Fruit fly (Drosophila melanogaster) whole organism, embryonic: ENCODE data around the gene CG14401.

Experiments used
- Antp ChIP-seq: fragments of 200-800 bp; sonication (Bioruptor generic); optimal IDR thresholded peaks from 3 replicates; lab custom pipeline; 2016; ENCODE audit warnings: missing biosample characterization, missing genetic modification characterization
- BtbVII ChIP-seq: fragments of 200-800 bp; sonication (Bioruptor generic); optimal IDR thresholded peaks from 3 replicates; lab custom pipeline; 2017; ENCODE audit warnings: missing biosample characterization, mild to moderate bottlenecking, missing genetic modification characterization
- CG11398 ChIP-seq: fragments of 200-800 bp; sonication (Bioruptor generic); optimal IDR thresholded peaks from 2 replicates; lab custom pipeline; 2016; ENCODE audit warnings: missing biosample characterization, missing genetic modification characterization
- CG11723 ChIP-seq: fragments of 200-800 bp; sonication (Bioruptor generic); optimal IDR thresholded peaks from 2 replicates; lab custom pipeline; 2017; ENCODE audit warnings: missing biosample characterization, mild to moderate bottlenecking, missing genetic modification characterization
- CG12071 ChIP-seq: fragments of 200-800 bp; sonication (Bioruptor generic); optimal IDR thresholded peaks from 3 replicates; lab custom pipeline; 2018; ENCODE audit warnings: missing biosample characterization, mild to moderate bottlenecking, missing genetic modification characterization
- CG12155 ChIP-seq: fragments of 200-800 bp; sonication (Bioruptor generic); optimal IDR thresholded peaks from 3 replicates; lab custom pipeline; 2016; ENCODE audit warnings: missing biosample characterization, missing genetic modification characterization
- CG12391 ChIP-seq: fragments of 200-800 bp; sonication (Bioruptor generic); optimal IDR thresholded peaks from 3 replicates; lab custom pipeline; 2018; ENCODE audit warnings: missing biosample characterization, mild to moderate bottlenecking, missing genetic modification characterization, moderate library complexity
- CG13287 ChIP-seq: fragments of 200-800 bp; sonication (Bioruptor generic); IDR thresholded peaks from 2 replicates; pipeline ENCODE4 v1.3.6; 2022; ENCODE audit warnings: missing biosample characterization, missing genetic modification characterization; ENCODE audit not compliant: partially characterized antibody
- CG13424 ChIP-seq: fragments of 200-800 bp; sonication (Bioruptor generic); optimal IDR thresholded peaks from 2 replicates; lab custom pipeline; 2019; ENCODE audit warnings: missing biosample characterization, mild to moderate bottlenecking, missing genetic modification characterization, moderate library complexity
- CG14710 ChIP-seq: fragments of 200-800 bp; sonication (Bioruptor generic); optimal IDR thresholded peaks from 3 replicates; lab custom pipeline; 2019; ENCODE audit warnings: missing biosample characterization, mild to moderate bottlenecking, missing genetic modification characterization, moderate library complexity
- CG14965 ChIP-seq: fragments of 200-800 bp; sonication (Bioruptor generic); optimal IDR thresholded peaks from 2 replicates; lab custom pipeline; 2016; ENCODE audit warnings: missing biosample characterization, missing genetic modification characterization, borderline replicate concordance
- CG15269 ChIP-seq: fragments of 200-800 bp; sonication (Bioruptor generic); optimal IDR thresholded peaks from 2 replicates; lab custom pipeline; 2018; ENCODE audit warnings: missing biosample characterization, mild to moderate bottlenecking, missing genetic modification characterization, moderate library complexity
- CG16863 ChIP-seq: fragments of 200-800 bp; sonication (Bioruptor generic); optimal IDR thresholded peaks from 3 replicates; lab custom pipeline; 2016; ENCODE audit warnings: missing biosample characterization, missing genetic modification characterization
- CG1792 ChIP-seq: fragments of 200-800 bp; sonication (Bioruptor generic); optimal IDR thresholded peaks from 2 replicates; lab custom pipeline; 2016; ENCODE audit warnings: missing biosample characterization, missing genetic modification characterization
- CG18011 ChIP-seq: fragments of 200-800 bp; sonication (Bioruptor generic); optimal IDR thresholded peaks from 2 replicates; lab custom pipeline; 2017; ENCODE audit warnings: missing biosample characterization, missing genetic modification characterization, mild to moderate bottlenecking, moderate library complexity, missing genotype
- CG2120 ChIP-seq: fragments of 200-800 bp; sonication (Bioruptor generic); optimal IDR thresholded peaks from 3 replicates; lab custom pipeline; 2016; ENCODE audit warnings: missing biosample characterization, missing genetic modification characterization
- CG2875 ChIP-seq: fragments of 200-800 bp; sonication (Bioruptor generic); optimal IDR thresholded peaks from 2 replicates; lab custom pipeline; 2017; ENCODE audit warnings: missing biosample characterization, mild to moderate bottlenecking, missing genetic modification characterization, missing genetic modification reagents
- CG30403 ChIP-seq: fragments of 200-800 bp; sonication (Bioruptor generic); optimal IDR thresholded peaks from 3 replicates; lab custom pipeline; 2016; ENCODE audit warnings: missing biosample characterization, missing genetic modification characterization
- CG3065 ChIP-seq: fragments of 200-800 bp; sonication (Bioruptor generic); optimal IDR thresholded peaks from 2 replicates; lab custom pipeline; 2016; ENCODE audit warnings: missing biosample characterization, missing genetic modification characterization
- CG3281 ChIP-seq: fragments of 200-800 bp; sonication (Bioruptor generic); optimal IDR thresholded peaks from 3 replicates; lab custom pipeline; 2017; ENCODE audit warnings: missing biosample characterization, mild to moderate bottlenecking, missing genetic modification characterization
- CG33213 ChIP-seq: fragments of 200-800 bp; sonication (Bioruptor generic); optimal IDR thresholded peaks from 3 replicates; lab custom pipeline; 2016; ENCODE audit warnings: missing biosample characterization, missing genetic modification characterization
- CG3838 ChIP-seq: fragments of 200-800 bp; sonication (Bioruptor generic); optimal IDR thresholded peaks from 3 replicates; lab custom pipeline; 2016; ENCODE audit warnings: missing biosample characterization, missing genetic modification characterization
- CG4707 ChIP-seq: fragments of 200-800 bp; sonication (Bioruptor generic); optimal IDR thresholded peaks from 2 replicates; lab custom pipeline; 2018; ENCODE audit warnings: missing biosample characterization, mild to moderate bottlenecking, missing genetic modification characterization, moderate library complexity
- CG8924 ChIP-seq: fragments of 200-800 bp; optimal IDR thresholded peaks from 3 replicates; lab custom pipeline; 2019; ENCODE audit warnings: missing biosample characterization, mild to moderate bottlenecking, missing genetic modification characterization, moderate library complexity
- CG9609 ChIP-seq: fragments of 200-800 bp; sonication (Bioruptor generic); optimal IDR thresholded peaks from 3 replicates; lab custom pipeline; 2016; ENCODE audit warnings: missing biosample characterization, missing genetic modification characterization
- CHES-1-like ChIP-seq: fragments of 200-800 bp; sonication (Bioruptor generic); optimal IDR thresholded peaks from 2 replicates; lab custom pipeline; 2016; ENCODE audit warnings: missing biosample characterization, missing genetic modification characterization
- Dek ChIP-seq: fragments of 200-800 bp; sonication (Bioruptor generic); optimal IDR thresholded peaks from 3 replicates; lab custom pipeline; 2019; ENCODE audit warnings: missing biosample characterization, mild to moderate bottlenecking, missing genetic modification characterization, moderate library complexity
- HLH4C ChIP-seq: fragments of 200-800 bp; sonication (Bioruptor generic); IDR thresholded peaks from 3 replicates; pipeline ENCODE4 v1.3.6; 2022; ENCODE audit warnings: missing biosample characterization, missing genetic modification characterization; ENCODE audit not compliant: partially characterized antibody
- HLH54F ChIP-seq: fragments of 200-800 bp; sonication (Bioruptor generic); optimal IDR thresholded peaks from 3 replicates; lab custom pipeline; 2016; ENCODE audit warnings: missing biosample characterization, missing genetic modification characterization
- HmgD ChIP-seq: fragments of 200-800 bp; sonication (Bioruptor generic); optimal IDR thresholded peaks from 3 replicates; lab custom pipeline; 2016; ENCODE audit warnings: missing biosample characterization, missing genetic modification characterization
- Max ChIP-seq: fragments of 200-800 bp; sonication (Bioruptor generic); optimal IDR thresholded peaks from 2 replicates; lab custom pipeline; 2016; ENCODE audit warnings: missing biosample characterization, mild to moderate bottlenecking, missing genetic modification characterization
- Mes4 ChIP-seq: fragments of 200-800 bp; sonication (Bioruptor generic); optimal IDR thresholded peaks from 2 replicates; lab custom pipeline; 2016; ENCODE audit warnings: missing biosample characterization, missing genetic modification characterization
- Mrtf ChIP-seq: fragments of 200-800 bp; sonication (Bioruptor generic); IDR thresholded peaks from 3 replicates; pipeline ENCODE4 v1.3.6; 2022; ENCODE audit warnings: missing biosample characterization, missing genetic modification characterization
- NFAT ChIP-seq: fragments of 200-800 bp; sonication (Bioruptor generic); IDR thresholded peaks from 2 replicates; pipeline ENCODE4 v1.3.6; 2022; ENCODE audit warnings: missing biosample characterization, missing genetic modification characterization
- Nf-YB ChIP-seq: fragments of 200-800 bp; sonication (Bioruptor generic); optimal IDR thresholded peaks from 3 replicates; lab custom pipeline; 2019; ENCODE audit warnings: missing biosample characterization, mild to moderate bottlenecking, missing genetic modification characterization, moderate library complexity
- PHDP ChIP-seq: fragments of 200-800 bp; sonication (Bioruptor generic); optimal IDR thresholded peaks from 3 replicates; lab custom pipeline; 2018; ENCODE audit warnings: missing biosample characterization, mild to moderate bottlenecking, missing genetic modification characterization, moderate library complexity
- Pdp1 ChIP-seq, 2 experiments: fragments of 200-800 bp; sonication (Bioruptor generic); optimal IDR thresholded peaks; 3 replicates each; lab custom pipeline; 2016; ENCODE audit warnings: missing biosample characterization in 2 of 2, missing genetic modification characterization in 2 of 2, mild to moderate bottlenecking in 1 of 2, moderate library complexity in 1 of 2
- Usf ChIP-seq: fragments of 200-800 bp; sonication (Bioruptor generic); optimal IDR thresholded peaks from 2 replicates; lab custom pipeline; 2017; ENCODE audit warnings: missing genotype, missing biosample characterization, missing genetic modification characterization
- Xrp1 ChIP-seq: fragments of 200-800 bp; sonication (Bioruptor generic); IDR thresholded peaks from 2 replicates; pipeline ENCODE4 v1.3.6; 2022; ENCODE audit warnings: missing biosample characterization, missing genetic modification characterization
- chinmo ChIP-seq: fragments of 200-800 bp; sonication (Bioruptor generic); IDR thresholded peaks from 4 replicates; pipeline ENCODE4 v1.3.6; 2022; ENCODE audit warnings: missing biosample characterization, missing genetic modification characterization; ENCODE audit not compliant: partially characterized antibody
- gcm2 ChIP-seq: fragments of 200-800 bp; sonication (Bioruptor generic); optimal IDR thresholded peaks from 2 replicates; lab custom pipeline; 2016; ENCODE audit warnings: missing biosample characterization, missing genetic modification characterization
- her ChIP-seq: fragments of 200-800 bp; sonication (Bioruptor generic); optimal IDR thresholded peaks from 2 replicates; lab custom pipeline; 2016; ENCODE audit warnings: missing biosample characterization, missing genetic modification characterization
- maf-S ChIP-seq: fragments of 200-800 bp; sonication (Bioruptor generic); optimal IDR thresholded peaks from 2 replicates; lab custom pipeline; 2016; ENCODE audit warnings: missing biosample characterization, missing genetic modification characterization
- nerfin-1 ChIP-seq: fragments of 200-800 bp; sonication (Bioruptor generic); optimal IDR thresholded peaks from 3 replicates; lab custom pipeline; 2019; ENCODE audit warnings: missing biosample characterization, mild to moderate bottlenecking, missing genetic modification characterization, moderate library complexity
- org-1 ChIP-seq: fragments of 200-800 bp; sonication (Bioruptor generic); optimal IDR thresholded peaks from 2 replicates; lab custom pipeline; 2017; ENCODE audit warnings: missing biosample characterization, missing genetic modification characterization
- pb ChIP-seq: fragments of 200-800 bp; sonication (Bioruptor generic); optimal IDR thresholded peaks from 3 replicates; lab custom pipeline; 2016; ENCODE audit warnings: missing biosample characterization, missing genetic modification characterization
- pnt ChIP-seq: fragments of 200-800 bp; sonication (Bioruptor generic); optimal IDR thresholded peaks from 3 replicates; lab custom pipeline; 2016; ENCODE audit warnings: missing biosample characterization, missing genetic modification characterization
- rib ChIP-seq: fragments of 200-800 bp; sonication (Bioruptor generic); IDR thresholded peaks from 2 replicates; pipeline ENCODE4 v1.3.6; 2022; ENCODE audit warnings: missing biosample characterization, missing genetic modification characterization
- slbo ChIP-seq: fragments of 200-800 bp; sonication (Bioruptor generic); IDR thresholded peaks from 2 replicates; pipeline ENCODE4 v1.3.6; 2022; ENCODE audit warnings: missing biosample characterization, missing genetic modification characterization
- vvl ChIP-seq: fragments of 200-800 bp; sonication (Bioruptor generic); IDR thresholded peaks from 2 replicates; pipeline ENCODE4 v1.3.6; 2022; ENCODE audit warnings: missing biosample characterization, missing genetic modification characterization

Gene CG14401

DNA sequence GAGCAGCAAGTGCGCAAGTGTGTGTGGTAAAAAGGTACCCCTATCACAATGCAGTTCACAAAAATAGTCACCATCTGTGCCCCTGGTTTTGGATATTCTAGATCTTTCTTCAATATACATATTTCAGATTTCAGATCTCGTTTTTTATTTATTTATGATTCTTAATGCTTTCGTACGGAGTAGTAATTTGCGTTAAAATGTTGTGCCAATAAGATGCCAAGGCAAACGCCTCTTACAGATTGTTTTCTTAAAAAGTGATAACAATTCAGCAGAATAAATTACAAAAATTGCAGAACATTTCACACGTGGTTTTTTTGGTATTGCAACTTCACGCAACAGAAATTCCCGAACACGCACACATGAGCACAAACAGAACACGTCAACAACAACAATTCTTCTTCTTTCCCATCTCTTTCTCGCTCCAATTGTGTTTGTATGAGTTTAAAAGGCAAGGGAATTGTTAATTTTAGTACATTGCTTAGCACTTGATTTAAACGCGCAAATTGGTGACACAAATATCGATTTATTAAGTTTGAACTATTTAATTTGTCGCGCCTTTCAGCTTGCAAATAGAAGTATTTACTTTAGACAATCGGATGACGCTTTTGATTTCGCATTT is 48.5 kb downstream of the CG14401 start (continued):
- TF ChIP-seq Dek: peak; percentile 81
- TF ChIP-seq Nf-YB (GFP tag; lab: Kevin White, UChicago): peak; percentile 4
- peak; percentile 78 for TF ChIP-seq CG2875 (GFP tag; lab: Kevin White, UChicago)
- peak; percentile 84 for TF ChIP-seq CG8924 (tag; lab: Kevin White, UChicago)
- peak; percentile 69 for TF ChIP-seq pb (GFP tag; lab: Kevin White, UChicago)
- no peak for TF ChIP-seq chinmo
- TF ChIP-seq BtbVII (GFP tag; lab: Kevin White, UChicago): no peak
- no peak for TF ChIP-seq HLH4C (GFP tag; lab: Robert Waterston, UW)
- no peak for TF ChIP-seq CG14965 (GFP tag; lab: Kevin White, UChicago)
- peak; percentile 79 for TF ChIP-seq CG16863
- peak; percentile 60 for TF ChIP-seq rib
- TF ChIP-seq CG14710 (tag; lab: Kevin White, UChicago): no peak
- TF ChIP-seq CG13287 (GFP tag; lab: Robert Waterston, UW): no peak
- peak; percentile 67 to 69 for TF ChIP-seq Pdp1 (GFP tag; optimal IDR thresholded peaks at IDR 0.05; lab: Kevin White, UChicago)
- peak; percentile 73 for TF ChIP-seq CG11723 (GFP tag; lab: Kevin White, UChicago)
- TF ChIP-seq PHDP (tag; lab: Kevin White, UChicago): peak; percentile 86
- TF ChIP-seq Mes4: peak; percentile 60
- peak; percentile 57 for TF ChIP-seq CG12155 (GFP tag; lab: Kevin White, UChicago)
- TF ChIP-seq pnt (GFP tag; lab: Kevin White, UChicago): peak; percentile 54
- peak; percentile 61 for TF ChIP-seq CG30403
- TF ChIP-seq CHES-1-like (GFP tag; lab: Kevin White, UChicago): peak; percentile 68
- peak; percentile 79 for TF ChIP-seq nerfin-1 (tag; lab: Kevin White, UChicago)
- peak; percentile 90 for TF ChIP-seq vvl
- peak; percentile 56 for TF ChIP-seq CG1792 (GFP tag; lab: Kevin White, UChicago)
- peak; percentile 78 for TF ChIP-seq CG12391 (tag; lab: Kevin White, UChicago)
- peak; percentile 71 for TF ChIP-seq CG33213 (GFP tag; lab: Kevin White, UChicago)
- peak; percentile 77 for TF ChIP-seq CG15269 (tag; lab: Kevin White, UChicago)
- TF ChIP-seq Max (GFP tag; lab: Kevin White, UChicago): peak; percentile 84
- peak; percentile 42 for TF ChIP-seq CG11398 (GFP tag; lab: Kevin White, UChicago)
- no peak for TF ChIP-seq NFAT (GFP tag; lab: Robert Waterston, UW)
- TF ChIP-seq CG9609 (GFP tag; lab: Kevin White, UChicago): peak; percentile 43
- TF ChIP-seq CG13424: peak; percentile 76
- no peak for TF ChIP-seq CG3838 (GFP tag; lab: Kevin White, UChicago)
- TF ChIP-seq CG2120 (GFP tag; lab: Kevin White, UChicago): peak; percentile 85
- TF ChIP-seq HmgD (GFP tag; lab: Kevin White, UChicago): no peak
- TF ChIP-seq her (GFP tag; lab: Kevin White, UChicago): peak; percentile 65
- TF ChIP-seq CG4707 (GFP tag; lab: Kevin White, UChicago): peak; percentile 70
- TF ChIP-seq HLH54F (GFP tag; lab: Kevin White, UChicago): peak; percentile 53
- TF ChIP-seq gcm2 (GFP tag; lab: Kevin White, UChicago): peak; percentile 69
- TF ChIP-seq slbo (GFP tag; lab: Robert Waterston, UW): peak; percentile 82
- no peak for TF ChIP-seq CG3281 (GFP tag; lab: Kevin White, UChicago)
- TF ChIP-seq Usf (GFP tag; lab: Kevin White, UChicago): peak; percentile 43
- TF ChIP-seq Xrp1 (GFP tag; lab: Robert Waterston, UW): peak; percentile 38; the same call in 1 of the 2 replicates
- peak; percentile 67 for TF ChIP-seq org-1 (GFP tag; lab: Kevin White, UChicago)
- peak; percentile 48 for TF ChIP-seq CG12071 (GFP tag; lab: Kevin White, UChicago)
- peak; percentile 12 for TF ChIP-seq CG18011 (GFP tag; lab: Kevin White, UChicago)
- TF ChIP-seq Antp (GFP tag; lab: Kevin White, UChicago): peak; percentile 75
- peak; percentile 39 for TF ChIP-seq maf-S (GFP tag; lab: Kevin White, UChicago)
- TF ChIP-seq CG3065: no peak
- peak; percentile 71; the same call in 2 of the 3 replicates for TF ChIP-seq Mrtf
